Fruit fly (Drosophila melanogaster) whole organism, embryonic: ENCODE data around the gene sno.

Source experiments
- CG12155 ChIP-seq: fragments of 200-800 bp; sonication (Bioruptor generic); optimal IDR thresholded peaks from 3 replicates; lab custom pipeline; 2016; ENCODE audit warnings: missing biosample characterization, missing genetic modification characterization
- CG14014 ChIP-seq: fragments of 200-800 bp; sonication (Bioruptor generic); IDR thresholded peaks from 2 replicates; pipeline ENCODE4 v1.3.6; 2022; ENCODE audit warnings: missing biosample characterization, missing genetic modification characterization
- CG14667 ChIP-seq: fragments of 200-800 bp; sonication (Bioruptor generic); IDR thresholded peaks from 2 replicates; pipeline ENCODE4 v1.3.6; 2022; ENCODE audit warnings: missing biosample characterization, missing genetic modification characterization
- CG14965 ChIP-seq: fragments of 200-800 bp; sonication (Bioruptor generic); optimal IDR thresholded peaks from 2 replicates; lab custom pipeline; 2016; ENCODE audit warnings: missing biosample characterization, missing genetic modification characterization, borderline replicate concordance
- CG1602 ChIP-seq: fragments of 200-800 bp; sonication (Bioruptor generic); optimal IDR thresholded peaks from 3 replicates; lab custom pipeline; 2016; ENCODE audit warnings: missing biosample characterization, missing genetic modification characterization
- CG16863 ChIP-seq: fragments of 200-800 bp; sonication (Bioruptor generic); optimal IDR thresholded peaks from 3 replicates; lab custom pipeline; 2016; ENCODE audit warnings: missing biosample characterization, missing genetic modification characterization
- CG17568 ChIP-seq: fragments of 200-800 bp; sonication (Bioruptor generic); optimal IDR thresholded peaks from 2 replicates; lab custom pipeline; 2018; ENCODE audit warnings: missing biosample characterization, mild to moderate bottlenecking, missing genetic modification characterization, moderate library complexity
- CG17912 ChIP-seq: fragments of 200-800 bp; sonication (Bioruptor generic); optimal IDR thresholded peaks from 2 replicates; lab custom pipeline; 2018; ENCODE audit warnings: missing biosample characterization, mild to moderate bottlenecking, missing genetic modification characterization
- CG18011 ChIP-seq: fragments of 200-800 bp; sonication (Bioruptor generic); optimal IDR thresholded peaks from 2 replicates; lab custom pipeline; 2017; ENCODE audit warnings: missing biosample characterization, missing genetic modification characterization, mild to moderate bottlenecking, moderate library complexity, missing genotype
- CG30431 ChIP-seq: fragments of 200-800 bp; sonication (Bioruptor generic); optimal IDR thresholded peaks from 2 replicates; lab custom pipeline; 2017; ENCODE audit warnings: missing biosample characterization, missing genetic modification characterization
- CG31365 ChIP-seq: fragments of 200-800 bp; sonication (Bioruptor generic); optimal IDR thresholded peaks from 2 replicates; lab custom pipeline; 2018; ENCODE audit warnings: missing biosample characterization, mild to moderate bottlenecking, missing genetic modification characterization
- CG4360 ChIP-seq: fragments of 200-800 bp; sonication (Bioruptor generic); IDR thresholded peaks from 2 replicates; pipeline ENCODE4 v1.3.6; 2022; ENCODE audit warnings: missing biosample characterization, missing genetic modification characterization
- CG43689 ChIP-seq: fragments of 200-800 bp; sonication (Bioruptor generic); IDR thresholded peaks from 2 replicates; pipeline ENCODE4 v1.3.6; 2022; ENCODE audit warnings: missing biosample characterization, missing genetic modification characterization
- CG4617 ChIP-seq: fragments of 200-800 bp; sonication (Bioruptor generic); optimal IDR thresholded peaks from 3 replicates; lab custom pipeline; 2016; ENCODE audit warnings: missing biosample characterization, missing genetic modification characterization, borderline replicate concordance
- CG5245 ChIP-seq: fragments of 200-800 bp; sonication (Bioruptor generic); optimal IDR thresholded peaks from 3 replicates; lab custom pipeline; 2016; ENCODE audit warnings: missing biosample characterization, missing genetic modification characterization
- CG6254 ChIP-seq: fragments of 200-800 bp; sonication (Bioruptor generic); optimal IDR thresholded peaks from 3 replicates; lab custom pipeline; 2017; ENCODE audit warnings: mild to moderate bottlenecking, missing biosample characterization, missing genetic modification reagents, missing genetic modification characterization
- CG6654 ChIP-seq: fragments of 200-800 bp; sonication (Bioruptor generic); optimal IDR thresholded peaks from 2 replicates; lab custom pipeline; 2017; ENCODE audit warnings: missing biosample characterization, mild to moderate bottlenecking, missing genetic modification characterization
- CG7786 ChIP-seq: fragments of 200-800 bp; sonication (Bioruptor generic); optimal IDR thresholded peaks from 2 replicates; lab custom pipeline; 2016; ENCODE audit warnings: missing biosample characterization, missing genetic modification characterization
- CG7987 ChIP-seq: fragments of 200-800 bp; sonication (Bioruptor generic); optimal IDR thresholded peaks from 2 replicates; lab custom pipeline; 2018; ENCODE audit warnings: missing biosample characterization, mild to moderate bottlenecking, missing genetic modification characterization, moderate library complexity
- Doc2 ChIP-seq: fragments of 200-800 bp; sonication (Bioruptor generic); IDR thresholded peaks from 2 replicates; pipeline ENCODE4 v1.3.6; 2022; ENCODE audit warnings: missing biosample characterization, missing genetic modification characterization
- Doc3 ChIP-seq: fragments of 200-800 bp; sonication (Bioruptor generic); IDR thresholded peaks from 3 replicates; pipeline ENCODE4 v1.3.6; 2022; ENCODE audit warnings: missing biosample characterization, missing genetic modification characterization; ENCODE audit not compliant: partially characterized antibody
- HLHmδ ChIP-seq: fragments of 200-800 bp; sonication (Bioruptor generic); optimal IDR thresholded peaks from 2 replicates; lab custom pipeline; 2018; ENCODE audit warnings: missing biosample characterization, mild to moderate bottlenecking, missing genetic modification characterization, moderate library complexity
- Hand ChIP-seq: fragments of 200-800 bp; sonication (Bioruptor generic); optimal IDR thresholded peaks from 2 replicates; lab custom pipeline; 2017; ENCODE audit warnings: mild to moderate bottlenecking, missing biosample characterization, missing genetic modification reagents, missing genetic modification characterization
- Opbp ChIP-seq: fragments of 200-800 bp; sonication (Bioruptor generic); IDR thresholded peaks from 3 replicates; pipeline ENCODE4 v1.3.6; 2022; ENCODE audit warnings: missing biosample characterization, missing genetic modification characterization; ENCODE audit not compliant: partially characterized antibody
- Rfx ChIP-seq: fragments of 200-800 bp; sonication (Bioruptor generic); IDR thresholded peaks from 2 replicates; pipeline ENCODE4 v1.3.6; 2022; ENCODE audit warnings: missing biosample characterization, missing genetic modification characterization
- Sin3A ChIP-seq: fragments of >200 bp; optimal IDR thresholded peaks from 2 replicates; lab custom pipeline; 2018
- abd-A ChIP-seq: fragments of 200-800 bp; sonication (Bioruptor generic); optimal IDR thresholded peaks from 3 replicates; lab custom pipeline; 2019; ENCODE audit warnings: missing biosample characterization, mild to moderate bottlenecking, missing genetic modification characterization, moderate library complexity
- ase ChIP-seq: fragments of 200-800 bp; sonication (Bioruptor generic); IDR thresholded peaks from 3 replicates; pipeline ENCODE4 v1.3.6; 2022; ENCODE audit warnings: missing biosample characterization, missing genetic modification characterization
- ato ChIP-seq: fragments of 200-800 bp; sonication (Bioruptor generic); IDR thresholded peaks from 2 replicates; pipeline ENCODE4 v1.3.6; 2022; ENCODE audit warnings: missing biosample characterization, missing genetic modification characterization; ENCODE audit not compliant: partially characterized antibody
- bab2 ChIP-seq: fragments of 200-800 bp; sonication (Bioruptor generic); optimal IDR thresholded peaks from 2 replicates; lab custom pipeline; 2016; ENCODE audit warnings: missing biosample characterization, missing genetic modification characterization
- bbx ChIP-seq: fragments of 200-800 bp; sonication (Bioruptor generic); IDR thresholded peaks from 2 replicates; pipeline ENCODE4 v1.3.6; 2022; ENCODE audit warnings: missing biosample characterization, missing genetic modification characterization; ENCODE audit not compliant: partially characterized antibody
- btn ChIP-seq: fragments of 200-800 bp; sonication (Bioruptor generic); optimal IDR thresholded peaks from 2 replicates; lab custom pipeline; 2016; ENCODE audit warnings: missing biosample characterization, missing genetic modification characterization
- dimm ChIP-seq: fragments of 200-800 bp; sonication (Bioruptor generic); IDR thresholded peaks from 2 replicates; pipeline ENCODE4 v1.3.6; 2022; ENCODE audit warnings: missing biosample characterization, missing genetic modification characterization
- fd64A ChIP-seq: fragments of 200-800 bp; sonication (Bioruptor generic); optimal IDR thresholded peaks from 3 replicates; lab custom pipeline; 2018; ENCODE audit warnings: missing biosample characterization, mild to moderate bottlenecking, missing genetic modification characterization
- fu2 ChIP-seq: fragments of 200-800 bp; sonication (Bioruptor generic); optimal IDR thresholded peaks from 2 replicates; lab custom pipeline; 2016; ENCODE audit warnings: missing biosample characterization, missing genetic modification characterization
- gsb ChIP-seq: fragments of 200-800 bp; sonication (Bioruptor generic); IDR thresholded peaks from 2 replicates; pipeline ENCODE4 v1.3.6; 2022; ENCODE audit warnings: missing biosample characterization, missing genetic modification characterization
- h ChIP-seq: fragments of >200 bp; optimal IDR thresholded peaks from 2 replicates; lab custom pipeline; 2017
- ind ChIP-seq: fragments of 200-800 bp; sonication (Bioruptor generic); optimal IDR thresholded peaks from 3 replicates; lab custom pipeline; 2016; ENCODE audit warnings: missing biosample characterization, missing genetic modification characterization
- jigr1 ChIP-seq: fragments of 200-800 bp; sonication (Bioruptor generic); IDR thresholded peaks from 3 replicates; pipeline ENCODE4 v1.3.6; 2022; ENCODE audit warnings: missing biosample characterization, missing genetic modification characterization
- jing ChIP-seq: fragments of 200-800 bp; sonication (Bioruptor generic); optimal IDR thresholded peaks from 2 replicates; lab custom pipeline; 2018; ENCODE audit warnings: missing biosample characterization, mild to moderate bottlenecking, missing genetic modification characterization
- luna ChIP-seq: fragments of 200-800 bp; sonication (Bioruptor generic); optimal IDR thresholded peaks from 2 replicates; lab custom pipeline; 2016; ENCODE audit warnings: missing biosample characterization, missing genetic modification characterization
- nmo ChIP-seq: fragments of 200-800 bp; sonication (Bioruptor generic); optimal IDR thresholded peaks from 2 replicates; lab custom pipeline; 2018; ENCODE audit warnings: missing biosample characterization, mild to moderate bottlenecking, missing genetic modification characterization, moderate library complexity
- pros ChIP-seq: fragments of 200-800 bp; sonication (Bioruptor generic); optimal IDR thresholded peaks from 3 replicates; lab custom pipeline; 2019; ENCODE audit warnings: missing biosample characterization, mild to moderate bottlenecking, missing genetic modification characterization, moderate library complexity
- ro ChIP-seq: fragments of 200-800 bp; sonication (Bioruptor generic); IDR thresholded peaks from 2 replicates; pipeline ENCODE4 v1.3.6; 2022; ENCODE audit warnings: missing biosample characterization, missing genetic modification characterization
- sens ChIP-seq: fragments of 200-800 bp; sonication (Bioruptor generic); peaks from one replicate; lab custom pipeline; 2016; ENCODE audit warnings: missing biosample characterization, missing genetic modification characterization
- sisA ChIP-seq: fragments of 200-800 bp; sonication (Bioruptor generic); IDR thresholded peaks from 2 replicates; pipeline ENCODE4 v1.3.6; 2022; ENCODE audit warnings: missing biosample characterization, missing genetic modification characterization
- slbo ChIP-seq: fragments of 200-800 bp; sonication (Bioruptor generic); IDR thresholded peaks from 2 replicates; pipeline ENCODE4 v1.3.6; 2022; ENCODE audit warnings: missing biosample characterization, missing genetic modification characterization
- tap ChIP-seq: fragments of 200-800 bp; optimal IDR thresholded peaks from 3 replicates; lab custom pipeline; 2019; ENCODE audit warnings: missing biosample characterization, mild to moderate bottlenecking, missing genetic modification characterization, moderate library complexity
- tgo ChIP-seq: fragments of 200-800 bp; sonication (Bioruptor generic); IDR thresholded peaks from 3 replicates; pipeline ENCODE4 v1.3.6; 2022; ENCODE audit warnings: missing biosample characterization, missing genetic modification characterization

sno gene

dm6 chrX:13258048-13258756 is 46.7 kb upstream of the sno start, which contains the start of the genes mew and CG15742 (continued):
- TF ChIP-seq fd64A (GFP tag; lab: Kevin White, UChicago) (no peak), sisA (GFP tag; lab: Robert Waterston, UW) (no peak), CG18011 (GFP tag; lab: Kevin White, UChicago) (peak; percentile 83), CG12155 (GFP tag; lab: Kevin White, UChicago) (no peak), CG31365 (tag; lab: Kevin White, UChicago) (peak; percentile 81), CG17568 (GFP tag; lab: Kevin White, UChicago) (no peak), CG1602 (GFP tag; lab: Kevin White, UChicago) (no peak), Doc2 (GFP tag; lab: Robert Waterston, UW) (no peak), dimm (no peak)

- TF ChIP-seq ind, result no peak
- TF ChIP-seq gsb, result no peak
- peak; percentile 32 for TF ChIP-seq HLHmδ
- TF ChIP-seq CG1602 (GFP tag; lab: Kevin White, UChicago), result no peak
- no peak for TF ChIP-seq CG4617 (GFP tag; lab: Kevin White, UChicago)
- TF ChIP-seq jing (GFP tag; lab: Kevin White, UChicago), result no peak
- peak; percentile 18 for TF ChIP-seq pros (GFP tag; lab: Kevin White, UChicago)
- peak; percentile 6 for TF ChIP-seq CG7987 (GFP tag; lab: Kevin White, UChicago)
- no peak for TF ChIP-seq ase (GFP tag; lab: Robert Waterston, UW)
- TF ChIP-seq ro (GFP tag; lab: Robert Waterston, UW), result no peak
- no peak for TF ChIP-seq luna (GFP tag; lab: Kevin White, UChicago)
- no peak for TF ChIP-seq CG6254 (GFP tag; lab: Kevin White, UChicago)
- no peak for TF ChIP-seq jigr1 (GFP tag; lab: Robert Waterston, UW)
- TF ChIP-seq slbo, result peak; percentile 26; the same call in 1 of the 2 replicates
- TF ChIP-seq Rfx, result peak; percentile 41; the same call in 1 of the 2 replicates
- TF ChIP-seq CG12155 (GFP tag; lab: Kevin White, UChicago), result no peak
- TF ChIP-seq CG5245 (GFP tag; lab: Kevin White, UChicago), result no peak
- TF ChIP-seq btn (GFP tag; lab: Kevin White, UChicago), result no peak
- no peak for TF ChIP-seq CG14965
- no peak for TF ChIP-seq abd-A (tag; lab: Kevin White, UChicago)
- peak; percentile 83 for TF ChIP-seq sens (GFP tag; lab: Kevin White, UChicago)
- TF ChIP-seq bab2 (GFP tag; lab: Kevin White, UChicago), result no peak
- no peak for TF ChIP-seq CG30431 (GFP tag; lab: Kevin White, UChicago)
- no peak for TF ChIP-seq fd64A (GFP tag; lab: Kevin White, UChicago)
- TF ChIP-seq tap (tag; lab: Kevin White, UChicago), result no peak
- TF ChIP-seq CG14014 (GFP tag; lab: Robert Waterston, UW), result peak; percentile 17; the same call in 1 of the 2 replicates
- no peak for TF ChIP-seq fu2 (GFP tag; lab: Kevin White, UChicago)
- TF ChIP-seq CG16863 (GFP tag; lab: Kevin White, UChicago), result no peak
- TF ChIP-seq Doc3 (GFP tag; lab: Robert Waterston, UW), result no peak
- TF ChIP-seq tgo (GFP tag; lab: Robert Waterston, UW), result no peak
- no peak for TF ChIP-seq Sin3A (lab: Kevin White, UChicago)
- TF ChIP-seq h, result no peak
- no peak for TF ChIP-seq CG14667 (GFP tag; lab: Robert Waterston, UW)
- no peak for TF ChIP-seq CG4360 (GFP tag; lab: Robert Waterston, UW)
- no peak for TF ChIP-seq CG6654 (GFP tag; lab: Kevin White, UChicago)
- no peak for TF ChIP-seq ato (GFP tag; lab: Robert Waterston, UW)
- TF ChIP-seq nmo (GFP tag; lab: Kevin White, UChicago), result no peak
- no peak for TF ChIP-seq CG43689
- TF ChIP-seq Opbp, result peak; percentile 40; the same call in 2 of the 3 replicates
- no peak for TF ChIP-seq Hand (GFP tag; lab: Kevin White, UChicago)
- TF ChIP-seq CG17912 (GFP tag; lab: Kevin White, UChicago), result no peak
- TF ChIP-seq bbx (GFP tag; lab: Robert Waterston, UW), result peak; percentile 56; the same call in 1 of the 2 replicates
- no peak for TF ChIP-seq CG7786
Observed at dm6 chrX:13256967-13257366, 45.5 kb upstream of the sno start.
